Worm (Caenorhabditis elegans): Measurements from ENCODE around the gene klc-1.

DNA sequence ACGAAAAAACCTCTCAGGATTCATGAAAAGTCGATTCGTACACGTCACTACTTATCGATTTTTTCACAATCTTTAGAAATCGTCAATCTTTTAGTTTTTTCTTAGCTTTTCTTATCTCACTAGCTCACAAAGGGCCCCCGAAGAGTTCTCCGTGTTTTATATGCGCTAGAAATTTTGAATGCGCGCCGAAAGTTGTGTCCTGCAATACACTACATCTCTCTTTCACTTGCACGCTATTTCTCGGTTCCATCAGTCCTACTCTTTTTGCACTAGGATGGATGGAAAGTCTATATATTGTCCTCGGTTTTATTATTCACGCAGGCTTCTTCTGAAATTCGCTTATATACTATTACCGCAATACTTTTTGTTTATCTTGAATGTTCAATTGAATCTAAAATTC lies 42.1 kb downstream of the klc-1 start:
- TF ChIP-seq set-16 (GFP tag; IDR thresholded peaks at IDR 0.05) (no peak), Y75B8A.6 (GFP tag; IDR thresholded peaks at IDR 0.05) (no peak), mdl-1 (tag; optimal IDR thresholded peaks at IDR 0.05) (no peak), lin-15B (tag; optimal IDR thresholded peaks at IDR 0.05) (no peak), hlh-30 (tag; optimal IDR thresholded peaks at IDR 0.05; ENCODE audit: insufficient read depth) (no peak), daf-12 (tag; optimal IDR thresholded peaks at IDR 0.05) (no peak), nhr-28 (tag; optimal IDR thresholded peaks at IDR 0.05) (peak; percentile 15), daf-19 (GFP tag; conservative IDR thresholded peaks at IDR 0.05) (no peak), pha-4 (GFP tag; IDR thresholded peaks at IDR 0.05) (no peak), pha-4 (tag; optimal IDR thresholded peaks at IDR 0.05) (no peak)
